Fruit fly (Drosophila melanogaster) S2 (cell line): ENCODE measurements around the gene tna.

Source experiments
- CG8478 ChIP-seq: fragments of >200 bp; optimal IDR thresholded peaks from 2 replicates; lab custom pipeline; 2018
- CTCF ChIP-seq, 2 experiments: fragments of >200 bp; optimal IDR thresholded peaks; 2 replicates each; lab custom pipeline; 2018

- TF ChIP-seq CTCF (optimal IDR thresholded peaks at IDR 0.05; lab: Kevin White, UChicago): no peak
- no peak for TF ChIP-seq CG8478 (lab: Kevin White, UChicago)
These were observed 2.1 kb upstream of the tna start for dm6 chr3L:10833222-10833621.
